Fruit fly (Drosophila melanogaster) whole organism, embryonic: Measurements from ENCODE around the gene Prim2.
A peak's percentile ranks its signal among the peaks of the same experiment; 100 is the strongest.

Source experiments
- Abd-B ChIP-seq: fragments of 200-800 bp; sonication (Bioruptor generic); optimal IDR thresholded peaks from 2 replicates; lab custom pipeline; 2018; ENCODE audit warnings: missing biosample characterization, mild to moderate bottlenecking, missing genetic modification characterization, moderate library complexity
- Asciz ChIP-seq: fragments of 200-800 bp; sonication (Bioruptor generic); optimal IDR thresholded peaks from 2 replicates; lab custom pipeline; 2017; ENCODE audit warnings: missing biosample characterization, mild to moderate bottlenecking, missing genetic modification characterization, missing genetic modification reagents
- Atf-2 ChIP-seq: fragments of 200-800 bp; sonication (Bioruptor generic); optimal IDR thresholded peaks from 2 replicates; lab custom pipeline; 2016; ENCODE audit warnings: missing biosample characterization, missing genetic modification characterization
- CG10147 ChIP-seq: fragments of 200-800 bp; sonication (Bioruptor generic); optimal IDR thresholded peaks from 2 replicates; lab custom pipeline; 2019; ENCODE audit warnings: missing biosample characterization, mild to moderate bottlenecking, missing genetic modification characterization, moderate library complexity
- CG12155 ChIP-seq: fragments of 200-800 bp; sonication (Bioruptor generic); optimal IDR thresholded peaks from 3 replicates; lab custom pipeline; 2016; ENCODE audit warnings: missing biosample characterization, missing genetic modification characterization
- CG13123 ChIP-seq: fragments of 200-800 bp; sonication (Bioruptor generic); optimal IDR thresholded peaks from 2 replicates; lab custom pipeline; 2016; ENCODE audit warnings: missing biosample characterization, missing genetic modification characterization
- CG17802 ChIP-seq: fragments of 200-800 bp; sonication (Bioruptor generic); optimal IDR thresholded peaks from 2 replicates; lab custom pipeline; 2018; ENCODE audit warnings: missing biosample characterization, mild to moderate bottlenecking, missing genetic modification characterization, moderate library complexity
- CG18619 ChIP-seq: fragments of 200-800 bp; sonication (Bioruptor generic); optimal IDR thresholded peaks from 3 replicates; lab custom pipeline; 2017; ENCODE audit warnings: missing biosample characterization, mild to moderate bottlenecking, missing genetic modification characterization
- CG2202 ChIP-seq: fragments of 200-800 bp; sonication (Bioruptor generic); optimal IDR thresholded peaks from 2 replicates; lab custom pipeline; 2018; ENCODE audit warnings: missing biosample characterization, mild to moderate bottlenecking, missing genetic modification characterization
- CG2875 ChIP-seq: fragments of 200-800 bp; sonication (Bioruptor generic); optimal IDR thresholded peaks from 2 replicates; lab custom pipeline; 2017; ENCODE audit warnings: missing biosample characterization, mild to moderate bottlenecking, missing genetic modification characterization, missing genetic modification reagents
- CG3065 ChIP-seq: fragments of 200-800 bp; sonication (Bioruptor generic); optimal IDR thresholded peaks from 2 replicates; lab custom pipeline; 2016; ENCODE audit warnings: missing biosample characterization, missing genetic modification characterization
- CG32767 ChIP-seq: fragments of 200-800 bp; sonication (Bioruptor generic); IDR thresholded peaks from 2 replicates; pipeline ENCODE4 v1.3.6; 2022; ENCODE audit warnings: missing biosample characterization, missing genetic modification characterization
- CG4707 ChIP-seq: fragments of 200-800 bp; sonication (Bioruptor generic); optimal IDR thresholded peaks from 2 replicates; lab custom pipeline; 2018; ENCODE audit warnings: missing biosample characterization, mild to moderate bottlenecking, missing genetic modification characterization, moderate library complexity
- CG6854 ChIP-seq: fragments of 200-800 bp; sonication (Bioruptor generic); optimal IDR thresholded peaks from 3 replicates; lab custom pipeline; 2017; ENCODE audit warnings: missing biosample characterization, mild to moderate bottlenecking, missing genetic modification characterization
- CG7745 ChIP-seq: fragments of 200-800 bp; sonication (Bioruptor generic); optimal IDR thresholded peaks from 2 replicates; lab custom pipeline; 2018; ENCODE audit warnings: missing biosample characterization, mild to moderate bottlenecking, missing genetic modification characterization, moderate library complexity
- CG7839 ChIP-seq: fragments of 200-800 bp; sonication (Bioruptor generic); optimal IDR thresholded peaks from 3 replicates; lab custom pipeline; 2018; ENCODE audit warnings: missing biosample characterization, mild to moderate bottlenecking, missing genetic modification characterization, moderate library complexity
- CG7963 ChIP-seq: fragments of 200-800 bp; sonication (Bioruptor generic); IDR thresholded peaks from 3 replicates; pipeline ENCODE4 v1.3.6; 2022; ENCODE audit warnings: missing biosample characterization, missing genetic modification characterization; ENCODE audit not compliant: partially characterized antibody
- CG8924 ChIP-seq: fragments of 200-800 bp; optimal IDR thresholded peaks from 3 replicates; lab custom pipeline; 2019; ENCODE audit warnings: missing biosample characterization, mild to moderate bottlenecking, missing genetic modification characterization, moderate library complexity
- CrebB ChIP-seq: fragments of 200-800 bp; sonication (Bioruptor generic); optimal IDR thresholded peaks from 3 replicates; lab custom pipeline; 2018; ENCODE audit warnings: missing biosample characterization, mild to moderate bottlenecking, missing genetic modification characterization
- Dad ChIP-seq: fragments of 200-800 bp; sonication (Bioruptor generic); optimal IDR thresholded peaks from 3 replicates; lab custom pipeline; 2016; ENCODE audit warnings: missing biosample characterization, missing genetic modification characterization
- Dip3 ChIP-seq: fragments of 200-800 bp; sonication (Bioruptor generic); optimal IDR thresholded peaks from 3 replicates; lab custom pipeline; 2016; ENCODE audit warnings: missing biosample characterization, missing genetic modification characterization
- ERR ChIP-seq: fragments of 200-800 bp; sonication (Bioruptor generic); optimal IDR thresholded peaks from 2 replicates; lab custom pipeline; 2016; ENCODE audit warnings: missing biosample characterization, missing genetic modification characterization
- Fer3 ChIP-seq: fragments of 200-800 bp; sonication (Bioruptor generic); optimal IDR thresholded peaks from 2 replicates; lab custom pipeline; 2018; ENCODE audit warnings: missing biosample characterization, mild to moderate bottlenecking, missing genetic modification characterization, moderate library complexity
- Hr3 ChIP-seq: fragments of 200-800 bp; sonication (Bioruptor generic); optimal IDR thresholded peaks from 3 replicates; lab custom pipeline; 2016; ENCODE audit warnings: missing biosample characterization, missing genetic modification characterization
- Kr ChIP-seq: fragments of 200-800 bp; sonication (Bioruptor generic); optimal IDR thresholded peaks from 2 replicates; lab custom pipeline; 2017; ENCODE audit warnings: missing biosample characterization, mild to moderate bottlenecking, missing genetic modification characterization
- Myb ChIP-seq: fragments of 200-800 bp; sonication (Bioruptor generic); optimal IDR thresholded peaks from 2 replicates; lab custom pipeline; 2016; ENCODE audit warnings: missing biosample characterization, missing genetic modification characterization
- NC2α ChIP-seq: fragments of 200-800 bp; sonication (Bioruptor generic); optimal IDR thresholded peaks from 2 replicates; lab custom pipeline; 2016; ENCODE audit warnings: missing biosample characterization, missing genetic modification characterization
- NFAT ChIP-seq: fragments of 200-800 bp; sonication (Bioruptor generic); IDR thresholded peaks from 2 replicates; pipeline ENCODE4 v1.3.6; 2022; ENCODE audit warnings: missing biosample characterization, missing genetic modification characterization
- Sry-δ ChIP-seq: fragments of 200-800 bp; sonication (Bioruptor generic); optimal IDR thresholded peaks from 2 replicates; lab custom pipeline; 2016; ENCODE audit warnings: missing biosample characterization, missing genetic modification characterization
- Stat92E ChIP-seq, 3 experiments: fragments of >200 bp in 2 of 3; fragments of 200-800 bp in 1 of 3; sonication (Bioruptor generic) in 1 of 3; optimal IDR thresholded peaks; 2 replicates each; lab custom pipeline; 2017 to 2019; ENCODE audit warnings: missing biosample characterization in 3 of 3, missing genetic modification characterization in 3 of 3, mild to moderate bottlenecking in 1 of 3, moderate library complexity in 1 of 3
- ac ChIP-seq: fragments of 200-800 bp; sonication (Bioruptor generic); optimal IDR thresholded peaks from 3 replicates; lab custom pipeline; 2017; ENCODE audit warnings: missing biosample characterization, mild to moderate bottlenecking, missing genetic modification characterization
- ash1 ChIP-seq: fragments of 200-800 bp; sonication (Bioruptor generic); optimal IDR thresholded peaks from 2 replicates; lab custom pipeline; 2018; ENCODE audit warnings: missing biosample characterization, mild to moderate bottlenecking, missing genetic modification characterization
- bsh ChIP-seq, 2 experiments: fragments of 200-800 bp; sonication (Bioruptor generic); optimal IDR thresholded peaks; 2 replicates each; lab custom pipeline; 2017 to 2018; ENCODE audit warnings: mild to moderate bottlenecking in 2 of 2, missing biosample characterization in 2 of 2, missing genetic modification characterization in 2 of 2, moderate library complexity in 1 of 2
- btn ChIP-seq: fragments of 200-800 bp; sonication (Bioruptor generic); optimal IDR thresholded peaks from 2 replicates; lab custom pipeline; 2016; ENCODE audit warnings: missing biosample characterization, missing genetic modification characterization
- cg ChIP-seq: fragments of 200-800 bp; sonication (Bioruptor generic); optimal IDR thresholded peaks from 3 replicates; lab custom pipeline; 2019; ENCODE audit warnings: missing biosample characterization, mild to moderate bottlenecking, missing genetic modification characterization, moderate library complexity
- crc ChIP-seq: fragments of 200-800 bp; sonication (Bioruptor generic); optimal IDR thresholded peaks from 2 replicates; lab custom pipeline; 2016; ENCODE audit warnings: missing biosample characterization, missing genetic modification characterization
- fru ChIP-seq: fragments of >200 bp; optimal IDR thresholded peaks from 2 replicates; lab custom pipeline; 2017
- gce ChIP-seq: fragments of 200-800 bp; sonication (Bioruptor generic); IDR thresholded peaks from 3 replicates; pipeline ENCODE4 v1.3.6; 2022; ENCODE audit warnings: missing biosample characterization, missing genetic modification characterization
- gsb ChIP-seq: fragments of 200-800 bp; sonication (Bioruptor generic); IDR thresholded peaks from 2 replicates; pipeline ENCODE4 v1.3.6; 2022; ENCODE audit warnings: missing biosample characterization, missing genetic modification characterization
- her ChIP-seq: fragments of 200-800 bp; sonication (Bioruptor generic); optimal IDR thresholded peaks from 2 replicates; lab custom pipeline; 2016; ENCODE audit warnings: missing biosample characterization, missing genetic modification characterization
- jumu ChIP-seq: fragments of 200-800 bp; sonication (Bioruptor generic); optimal IDR thresholded peaks from 3 replicates; lab custom pipeline; 2016; ENCODE audit warnings: missing biosample characterization, missing genetic modification characterization
- klu ChIP-seq: fragments of 200-800 bp; sonication (Bioruptor generic); IDR thresholded peaks from 2 replicates; pipeline ENCODE4 v1.3.6; 2022; ENCODE audit warnings: missing biosample characterization, missing genetic modification characterization
- knrl ChIP-seq: fragments of 200-800 bp; sonication (Bioruptor generic); IDR thresholded peaks from 3 replicates; pipeline ENCODE4 v1.3.6; 2022; ENCODE audit warnings: missing biosample characterization, missing genetic modification characterization; ENCODE audit not compliant: partially characterized antibody
- maf-S ChIP-seq: fragments of 200-800 bp; sonication (Bioruptor generic); optimal IDR thresholded peaks from 2 replicates; lab custom pipeline; 2016; ENCODE audit warnings: missing biosample characterization, missing genetic modification characterization
- mam ChIP-seq: fragments of 200-800 bp; sonication (Bioruptor generic); optimal IDR thresholded peaks from 3 replicates; lab custom pipeline; 2016; ENCODE audit warnings: missing biosample characterization, missing genetic modification characterization
- phol ChIP-seq: fragments of 200-800 bp; sonication (Bioruptor generic); optimal IDR thresholded peaks from 3 replicates; lab custom pipeline; 2018; ENCODE audit warnings: missing biosample characterization, mild to moderate bottlenecking, missing genetic modification characterization, moderate library complexity
- run ChIP-seq: fragments of 200-800 bp; sonication (Bioruptor generic); optimal IDR thresholded peaks from 3 replicates; lab custom pipeline; 2018; ENCODE audit warnings: missing biosample characterization, mild to moderate bottlenecking, missing genetic modification characterization
- salm ChIP-seq: fragments of 200-800 bp; sonication (Bioruptor generic); optimal IDR thresholded peaks from 2 replicates; lab custom pipeline; 2018; ENCODE audit warnings: missing biosample characterization, mild to moderate bottlenecking, missing genetic modification characterization
- sob ChIP-seq: fragments of 200-800 bp; sonication (Bioruptor generic); IDR thresholded peaks from 2 replicates; pipeline ENCODE4 v1.3.6; 2022; ENCODE audit warnings: missing biosample characterization, missing genetic modification characterization
- stc ChIP-seq: fragments of 200-800 bp; sonication (Bioruptor generic); IDR thresholded peaks from 2 replicates; pipeline ENCODE4 v1.3.6; 2022; ENCODE audit warnings: missing biosample characterization, missing genetic modification characterization
- toy ChIP-seq: fragments of 200-800 bp; sonication (Bioruptor generic); IDR thresholded peaks from 2 replicates; pipeline ENCODE4 v1.3.6; 2022; ENCODE audit warnings: missing biosample characterization, missing genetic modification characterization
- zf30C ChIP-seq: fragments of 200-800 bp; sonication (Bioruptor generic); optimal IDR thresholded peaks from 3 replicates; lab custom pipeline; 2018; ENCODE audit warnings: missing biosample characterization, mild to moderate bottlenecking, missing genetic modification characterization

Prim2 gene

DNA sequence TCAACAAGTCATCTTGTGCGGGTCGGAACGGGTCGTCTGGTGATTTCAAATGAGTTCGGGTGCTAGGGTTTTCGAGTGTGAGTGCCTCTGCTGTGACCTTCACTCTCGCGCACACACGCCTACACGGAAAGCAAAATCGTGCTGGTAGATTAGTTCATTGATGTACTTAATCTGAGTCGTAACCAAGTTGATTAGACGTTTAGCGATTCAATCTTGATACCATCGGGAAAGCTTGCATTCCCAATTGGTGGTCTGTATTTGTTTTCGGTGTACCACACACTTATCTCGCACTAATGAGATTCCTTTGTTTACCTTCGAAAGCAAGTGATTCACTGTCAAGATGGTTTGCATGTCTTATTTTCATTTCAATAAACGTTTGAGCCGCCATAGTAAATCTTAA, 27.6 kb upstream of the Prim2 start (continued):
- no peak for TF ChIP-seq Stat92E (GFP tag; optimal IDR thresholded peaks at IDR 0.05; lab: Kevin White, UChicago)
- TF ChIP-seq knrl (GFP tag; lab: Robert Waterston, UW) = no peak
- TF ChIP-seq CG17802 (tag; lab: Kevin White, UChicago) = no peak
- TF ChIP-seq klu (GFP tag; lab: Robert Waterston, UW) = no peak
- no peak for TF ChIP-seq ash1
- TF ChIP-seq CG7963 = no peak
- no peak for TF ChIP-seq fru (lab: Kevin White, UChicago)
- no peak for TF ChIP-seq maf-S (GFP tag; lab: Kevin White, UChicago)
- no peak for TF ChIP-seq gsb (GFP tag; lab: Robert Waterston, UW)
- TF ChIP-seq CG10147 (GFP tag; lab: Kevin White, UChicago) = no peak
- peak; percentile 59 for TF ChIP-seq ERR
- TF ChIP-seq stc = no peak
- TF ChIP-seq ac (GFP tag; lab: Kevin White, UChicago) = no peak
- no peak for TF ChIP-seq CG4707
- TF ChIP-seq phol (tag; lab: Kevin White, UChicago) = no peak
- TF ChIP-seq salm (tag; lab: Kevin White, UChicago) = no peak
- TF ChIP-seq CG3065 (GFP tag; lab: Kevin White, UChicago) = no peak
- no peak for TF ChIP-seq CG32767 (GFP tag; lab: Robert Waterston, UW)
- no peak for TF ChIP-seq CG2875 (GFP tag; lab: Kevin White, UChicago)
- TF ChIP-seq CG12155 (GFP tag; lab: Kevin White, UChicago) = peak; percentile 1
- TF ChIP-seq CG7839 (tag; lab: Kevin White, UChicago) = peak; percentile 53
- no peak for TF ChIP-seq crc
- no peak for TF ChIP-seq gce (GFP tag; lab: Robert Waterston, UW)
- TF ChIP-seq bsh (GFP tag; optimal IDR thresholded peaks at IDR 0.05; lab: Kevin White, UChicago) = peak in 1 of 2 experiments; percentile 0
- TF ChIP-seq Fer3 (tag; lab: Kevin White, UChicago) = peak; percentile 28
- no peak for TF ChIP-seq CG6854 (GFP tag; lab: Kevin White, UChicago)
- peak; percentile 25 for TF ChIP-seq CrebB (tag; lab: Kevin White, UChicago)
- no peak for TF ChIP-seq Asciz (GFP tag; lab: Kevin White, UChicago)
- no peak for TF ChIP-seq cg
- TF ChIP-seq Abd-B (GFP tag; lab: Kevin White, UChicago) = no peak
- TF ChIP-seq CG8924 = no peak
- TF ChIP-seq Kr = no peak
- no peak for TF ChIP-seq btn (GFP tag; lab: Kevin White, UChicago)
- TF ChIP-seq zf30C = peak; percentile 69
- peak; percentile 35; the same call in 1 of the 2 replicates for TF ChIP-seq sob (GFP tag; lab: Robert Waterston, UW)
- TF ChIP-seq Sry-δ = no peak
- no peak for TF ChIP-seq CG13123 (GFP tag; lab: Kevin White, UChicago)
- no peak for TF ChIP-seq CG18619 (GFP tag; lab: Kevin White, UChicago)
- no peak for TF ChIP-seq NC2α (GFP tag; lab: Kevin White, UChicago)
- TF ChIP-seq Dip3 (GFP tag; lab: Kevin White, UChicago) = no peak
- no peak for TF ChIP-seq CG7745 (tag; lab: Kevin White, UChicago)
- TF ChIP-seq toy = no peak
- TF ChIP-seq Hr3 (GFP tag; lab: Kevin White, UChicago) = no peak
- no peak for TF ChIP-seq Atf-2
- TF ChIP-seq Myb = peak; percentile 13
- peak; percentile 57 for TF ChIP-seq her (GFP tag; lab: Kevin White, UChicago)
- TF ChIP-seq CG2202 = no peak
- TF ChIP-seq NFAT (GFP tag; lab: Robert Waterston, UW) = no peak; the same call in 1 of the 2 replicates
- no peak for TF ChIP-seq Dad (GFP tag; lab: Kevin White, UChicago)
- TF ChIP-seq mam (GFP tag; lab: Kevin White, UChicago) = peak; percentile 40
- peak; percentile 16 for TF ChIP-seq jumu (GFP tag; lab: Kevin White, UChicago)
- no peak for TF ChIP-seq run
